Fruit fly (Drosophila melanogaster): ENCODE data around the gene SF2.

- no peak; the same call in 2 of the 3 replicates for TF ChIP-seq ci (GFP tag; IDR thresholded peaks at IDR 0.05)
- no peak for TF ChIP-seq H15 (GFP tag; IDR thresholded peaks at IDR 0.05)
- TF ChIP-seq Elba2 (GFP tag; optimal IDR thresholded peaks at IDR 0.05) = no peak
- TF ChIP-seq Opbp (GFP tag; IDR thresholded peaks at IDR 0.05; ENCODE audit: partially characterized antibody) = no peak
- TF ChIP-seq pho (GFP tag; optimal IDR thresholded peaks at IDR 0.05) = no peak
- no peak for TF ChIP-seq CG2120 (GFP tag; optimal IDR thresholded peaks at IDR 0.05)
- no peak for TF ChIP-seq klu (GFP tag; IDR thresholded peaks at IDR 0.05)
- TF ChIP-seq sna (GFP tag; IDR thresholded peaks at IDR 0.05; ENCODE audit: partially characterized antibody) = no peak
- no peak for TF ChIP-seq CG7786 (GFP tag; optimal IDR thresholded peaks at IDR 0.05)
- TF ChIP-seq Fer1 (GFP tag; optimal IDR thresholded peaks at IDR 0.05) = peak; percentile 29
- TF ChIP-seq Fer2 (tag; optimal IDR thresholded peaks at IDR 0.05) = no peak
- TF ChIP-seq tio (GFP tag; optimal IDR thresholded peaks at IDR 0.05) = no peak
- no peak for TF ChIP-seq CG4707 (GFP tag; optimal IDR thresholded peaks at IDR 0.05)
- no peak for TF ChIP-seq CG7271 (tag; optimal IDR thresholded peaks at IDR 0.05)
Measured at dm6 chr3R:16305185-16305989, 36.4 kb downstream of the SF2 start, which contains the start of gene Zip89B.
